Worm (Caenorhabditis elegans) whole organism, L3 larva: ENCODE results near the gene cdkr-3.

Source experiments
- ama-1 ChIP-seq: fragments of 150-350 bp; optimal IDR thresholded peaks from 2 replicates; lab custom pipeline; 2018
- ceh-82 ChIP-seq: fragments of 150-350 bp; optimal IDR thresholded peaks from 2 replicates; lab custom pipeline; 2014; ENCODE audit warnings: missing biosample characterization, missing genetic modification characterization
- lin-15B ChIP-seq: fragments of 150-350 bp; optimal IDR thresholded peaks from 2 replicates; lab custom pipeline; 2014; ENCODE audit warnings: missing biosample characterization, missing genetic modification characterization
- lin-39 ChIP-seq: fragments of 150-350 bp; optimal IDR thresholded peaks from 2 replicates; lab custom pipeline; 2018; ENCODE audit warnings: missing biosample characterization, missing genetic modification reagents, missing genetic modification characterization
- mdl-1 ChIP-seq: fragments of 150-350 bp; optimal IDR thresholded peaks from 2 replicates; lab custom pipeline; 2014; ENCODE audit warnings: missing biosample characterization, missing genetic modification characterization
- nhr-11 ChIP-seq: fragments of 150-350 bp; optimal IDR thresholded peaks from 2 replicates; lab custom pipeline; 2014; ENCODE audit warnings: missing biosample characterization, missing genetic modification characterization
- nhr-77 ChIP-seq: fragments of 150-350 bp; optimal IDR thresholded peaks from 2 replicates; lab custom pipeline; 2014; ENCODE audit warnings: missing biosample characterization, missing genetic modification characterization
- pha-4 ChIP-seq: fragments of 150-350 bp; optimal IDR thresholded peaks from 2 replicates; lab custom pipeline; 2014; ENCODE audit warnings: missing biosample characterization, missing genetic modification reagents, missing genetic modification characterization
- snpc-4 ChIP-seq: fragments of 150-350 bp; optimal IDR thresholded peaks from 2 replicates; lab custom pipeline; 2014; ENCODE audit warnings: missing biosample characterization, missing genetic modification characterization
- unc-39 ChIP-seq: sonication (generic microtip); optimal IDR thresholded peaks from 4 replicates; lab custom pipeline; 2017; ENCODE audit warnings: missing biosample characterization, missing genetic modification characterization
- unc-62 ChIP-seq: fragments of 150-350 bp; sonication (generic microtip); optimal IDR thresholded peaks from 4 replicates; lab custom pipeline; 2014; ENCODE audit warnings: missing biosample characterization, missing genetic modification reagents, missing genetic modification characterization

- no peak for TF ChIP-seq ama-1 (lab: Kevin White, UChicago)
- peak; percentile 10 for TF ChIP-seq lin-15B
- no peak for TF ChIP-seq nhr-77
- no peak for TF ChIP-seq unc-62 (GFP tag; lab: Kevin White, UChicago)
- no peak for TF ChIP-seq pha-4 (tag; lab: Kevin White, UChicago)
- no peak for TF ChIP-seq mdl-1 (tag; lab: Kevin White, UChicago)
- TF ChIP-seq ceh-82 (tag; lab: Kevin White, UChicago): no peak
- TF ChIP-seq nhr-11: no peak
- TF ChIP-seq snpc-4: no peak
- no peak for TF ChIP-seq lin-39 (tag; lab: Kevin White, UChicago)
- no peak for TF ChIP-seq unc-39 (tag; lab: Kevin White, UChicago)
Observed at ce11 chrV:20249438-20250120, 20.3 kb upstream of the cdkr-3 start, which contains the start of gene swsn-1.
